Worm (Caenorhabditis elegans) whole organism, L4 larva: ENCODE measurements around the gene eak-3.

Experiments used
- unc-39 ChIP-seq: sonication (generic microtip); optimal IDR thresholded peaks from 2 replicates; lab custom pipeline; 2017; ENCODE audit warnings: missing biosample characterization, missing genetic modification characterization
- ztf-11 ChIP-seq: fragments of 150-350 bp; optimal IDR thresholded peaks from 2 replicates; lab custom pipeline; 2014; ENCODE audit warnings: missing biosample characterization, missing genetic modification characterization

DNA sequence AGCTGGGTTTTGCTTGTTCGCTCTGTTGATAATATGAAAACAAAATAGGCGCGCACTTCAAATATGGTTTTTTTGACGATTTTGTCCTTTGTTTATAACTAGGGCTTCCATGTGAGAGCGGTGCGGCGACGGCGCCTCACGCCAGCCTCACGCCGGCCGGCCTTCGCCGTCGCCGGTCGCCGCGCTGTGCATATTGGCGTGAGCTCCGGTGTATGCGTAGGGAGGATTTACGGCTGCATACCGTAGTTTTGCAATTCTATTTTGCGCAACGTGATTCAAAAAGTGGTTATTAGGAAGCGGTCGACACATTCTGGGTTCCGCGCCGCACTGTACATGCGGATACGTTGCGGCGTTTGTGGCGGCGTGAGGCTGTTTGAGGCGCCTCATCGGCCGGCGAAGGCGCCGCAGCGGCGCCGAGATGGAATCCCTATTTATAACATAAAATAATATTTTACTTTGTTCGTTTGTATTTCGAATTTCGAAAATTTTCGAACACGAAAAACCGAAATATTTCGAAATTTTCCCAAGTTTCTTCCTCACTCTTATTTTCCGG lies 37.8 kb upstream of the eak-3 start:
- TF ChIP-seq unc-39 (tag; lab: Kevin White, UChicago) (no peak), ztf-11 (tag; lab: Kevin White, UChicago) (no peak)
